Worm (Caenorhabditis elegans): Measurements from ENCODE around the gene kdp-1.

DNA sequence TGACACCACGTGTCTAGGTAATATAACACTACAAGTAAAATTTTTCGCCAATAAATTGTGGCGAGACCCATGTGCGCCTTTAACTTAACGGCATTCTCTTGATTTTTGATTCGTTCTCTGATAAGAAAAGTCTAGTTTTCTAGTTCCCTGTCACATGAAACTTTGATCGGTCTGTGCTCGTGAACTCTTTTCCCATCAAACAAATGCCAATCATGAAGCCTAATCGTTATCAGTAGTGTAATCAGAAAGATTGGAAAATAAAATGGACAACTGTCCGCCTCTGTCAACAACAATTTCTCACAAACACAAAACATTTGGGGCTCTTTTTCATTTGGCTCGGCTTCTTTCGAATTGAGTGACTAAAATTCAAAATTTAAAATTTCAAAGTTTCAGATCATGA lies 46.1 kb upstream of the kdp-1 start, which contains the start of gene ttr-45:
- no peak for TF ChIP-seq hlh-13 (GFP tag; optimal IDR thresholded peaks at IDR 0.05)
- no peak for TF ChIP-seq zip-5 (tag; optimal IDR thresholded peaks at IDR 0.05)
